Worm (Caenorhabditis elegans): ENCODE measurements around the gene F11C7.6.

- no peak for TF ChIP-seq ztf-11 (tag; optimal IDR thresholded peaks at IDR 0.05)
- TF ChIP-seq snpc-4 (tag; optimal IDR thresholded peaks at IDR 0.05), result no peak
- TF ChIP-seq pha-4 (tag; optimal IDR thresholded peaks at IDR 0.05), result no peak
- no peak for TF ChIP-seq blmp-1 (tag; optimal IDR thresholded peaks at IDR 0.05)
- no peak for TF ChIP-seq elt-1 (tag; optimal IDR thresholded peaks at IDR 0.05; ENCODE audit: borderline replicate concordance, insufficient read depth)
- no peak for TF ChIP-seq unc-39 (tag; optimal IDR thresholded peaks at IDR 0.05)
- TF ChIP-seq mep-1 (tag; optimal IDR thresholded peaks at IDR 0.05), result no peak
- no peak for TF ChIP-seq cnd-1 (tag; optimal IDR thresholded peaks at IDR 0.05)
- no peak for TF ChIP-seq nhr-28 (tag; optimal IDR thresholded peaks at IDR 0.05)
- no peak for TF ChIP-seq nhr-12 (tag; optimal IDR thresholded peaks at IDR 0.05)
Observed at ce11 chrX:17400425-17400824, 939 bp upstream of the F11C7.6 start.
